Fruit fly (Drosophila melanogaster) whole organism, embryonic: ENCODE measurements around the gene CG15922.
A peak's percentile ranks its signal among the peaks of the same experiment; 100 is the strongest.

Experiments
- Awh ChIP-seq: fragments of 200-800 bp; sonication (Bioruptor generic); IDR thresholded peaks from 2 replicates; pipeline ENCODE4, ENCODE4 v1.3.6; 2022; ENCODE audit warnings: missing biosample characterization, missing genetic modification characterization
- BtbVII ChIP-seq: fragments of 200-800 bp; sonication (Bioruptor generic); optimal IDR thresholded peaks from 3 replicates; lab custom pipeline; 2017; ENCODE audit warnings: missing biosample characterization, mild to moderate bottlenecking, missing genetic modification characterization
- CG12071 ChIP-seq: fragments of 200-800 bp; sonication (Bioruptor generic); optimal IDR thresholded peaks from 3 replicates; lab custom pipeline; 2018; ENCODE audit warnings: missing biosample characterization, mild to moderate bottlenecking, missing genetic modification characterization
- CG13287 ChIP-seq: fragments of 200-800 bp; sonication (Bioruptor generic); IDR thresholded peaks from 2 replicates; pipeline ENCODE4 v1.3.6; 2022; ENCODE audit warnings: missing biosample characterization, missing genetic modification characterization; ENCODE audit not compliant: partially characterized antibody
- CG14441 ChIP-seq: fragments of 200-800 bp; sonication (Bioruptor generic); IDR thresholded peaks from 2 replicates; pipeline ENCODE4 v1.3.6; 2022; ENCODE audit warnings: missing biosample characterization, missing genetic modification characterization
- CG14710 ChIP-seq: fragments of 200-800 bp; sonication (Bioruptor generic); optimal IDR thresholded peaks from 3 replicates; lab custom pipeline; 2019; ENCODE audit warnings: missing biosample characterization, mild to moderate bottlenecking, missing genetic modification characterization, moderate library complexity
- CG1529 ChIP-seq: fragments of 200-800 bp; sonication (Bioruptor generic); optimal IDR thresholded peaks from 3 replicates; lab custom pipeline; 2018; ENCODE audit warnings: missing biosample characterization, missing genetic modification characterization
- CG15479 ChIP-seq: fragments of 200-800 bp; sonication (Bioruptor generic); optimal IDR thresholded peaks from 3 replicates; lab custom pipeline; 2019; ENCODE audit warnings: missing biosample characterization, mild to moderate bottlenecking, missing genetic modification characterization, moderate library complexity
- CG1603 ChIP-seq: fragments of 200-800 bp; sonication (Bioruptor generic); optimal IDR thresholded peaks from 2 replicates; lab custom pipeline; 2019; ENCODE audit warnings: missing biosample characterization, mild to moderate bottlenecking, missing genetic modification characterization, moderate library complexity
- CG16813 ChIP-seq: fragments of 200-800 bp; sonication (Bioruptor generic); IDR thresholded peaks from 3 replicates; pipeline ENCODE4 v1.3.6; 2022; ENCODE audit warnings: missing biosample characterization, missing genetic modification characterization; ENCODE audit not compliant: partially characterized antibody
- CG17829 ChIP-seq: fragments of 200-800 bp; optimal IDR thresholded peaks from 2 replicates; lab custom pipeline; 2019; ENCODE audit warnings: missing biosample characterization, mild to moderate bottlenecking, missing genetic modification characterization, moderate library complexity
- CG3847 ChIP-seq: fragments of 200-800 bp; sonication (Bioruptor generic); IDR thresholded peaks from 2 replicates; pipeline ENCODE4 v1.3.6; 2022; ENCODE audit warnings: missing biosample characterization, missing genetic modification characterization
- CG4328 ChIP-seq: fragments of 200-800 bp; sonication (Bioruptor generic); optimal IDR thresholded peaks from 3 replicates; lab custom pipeline; 2017; ENCODE audit warnings: missing biosample characterization, missing genetic modification reagents, missing genetic modification characterization
- CG6689 ChIP-seq: fragments of 200-800 bp; sonication (Bioruptor generic); IDR thresholded peaks from 2 replicates; pipeline ENCODE4 v1.3.6; 2022; ENCODE audit warnings: missing biosample characterization, missing genetic modification characterization
- CG6813 ChIP-seq: fragments of 200-800 bp; sonication (Bioruptor generic); optimal IDR thresholded peaks from 2 replicates; lab custom pipeline; 2017; ENCODE audit warnings: missing biosample characterization, missing genetic modification characterization, mild to moderate bottlenecking, moderate library complexity, missing genetic modification reagents
- CG9437 ChIP-seq: fragments of 200-800 bp; sonication (Bioruptor generic); optimal IDR thresholded peaks from 2 replicates; lab custom pipeline; 2018; ENCODE audit warnings: missing biosample characterization, mild to moderate bottlenecking, missing genetic modification characterization
- CG9797 ChIP-seq: fragments of 200-800 bp; sonication (Bioruptor generic); optimal IDR thresholded peaks from 3 replicates; lab custom pipeline; 2018; ENCODE audit warnings: missing biosample characterization, mild to moderate bottlenecking, missing genetic modification characterization
- Doc3 ChIP-seq: fragments of 200-800 bp; sonication (Bioruptor generic); IDR thresholded peaks from 3 replicates; pipeline ENCODE4 v1.3.6; 2022; ENCODE audit warnings: missing biosample characterization, missing genetic modification characterization; ENCODE audit not compliant: partially characterized antibody
- Dp ChIP-seq: fragments of 200-800 bp; sonication (Bioruptor generic); optimal IDR thresholded peaks from 2 replicates; lab custom pipeline; 2018; ENCODE audit warnings: missing biosample characterization, mild to moderate bottlenecking, missing genetic modification characterization, moderate library complexity
- Dref ChIP-seq: fragments of 200-800 bp; sonication (Bioruptor generic); IDR thresholded peaks from 2 replicates; pipeline ENCODE4 v1.3.6; 2022; ENCODE audit warnings: missing biosample characterization, missing genetic modification characterization
- E2f2 ChIP-seq: fragments of 200-800 bp; sonication (Bioruptor generic); IDR thresholded peaks from 2 replicates; pipeline ENCODE4 v1.3.6; 2022; ENCODE audit warnings: missing biosample characterization, missing genetic modification characterization
- Ets65A ChIP-seq: fragments of 200-800 bp; sonication (Bioruptor generic); peaks from one replicate; lab custom pipeline; 2016; ENCODE audit warnings: missing biosample characterization, missing genetic modification characterization
- Lhr ChIP-seq: fragments of 200-800 bp; sonication (Bioruptor generic); optimal IDR thresholded peaks from 3 replicates; lab custom pipeline; 2017; ENCODE audit warnings: mild to moderate bottlenecking, missing biosample characterization, missing genetic modification reagents, missing genetic modification characterization
- MBD-R2 ChIP-seq: fragments of 200-800 bp; sonication (Bioruptor generic); IDR thresholded peaks from 2 replicates; pipeline ENCODE4 v1.3.6; 2022; ENCODE audit warnings: missing biosample characterization, missing genetic modification characterization
- MESR4 ChIP-seq: fragments of 200-800 bp; sonication (Bioruptor generic); optimal IDR thresholded peaks from 2 replicates; lab custom pipeline; 2018; ENCODE audit warnings: missing biosample characterization, mild to moderate bottlenecking, missing genetic modification characterization, moderate library complexity
- Max ChIP-seq: fragments of 200-800 bp; sonication (Bioruptor generic); optimal IDR thresholded peaks from 2 replicates; lab custom pipeline; 2016; ENCODE audit warnings: missing biosample characterization, mild to moderate bottlenecking, missing genetic modification characterization
- Pdp1 ChIP-seq, 2 experiments: fragments of 200-800 bp; sonication (Bioruptor generic); optimal IDR thresholded peaks; 3 replicates each; lab custom pipeline; 2016; ENCODE audit warnings: missing biosample characterization in 2 of 2, missing genetic modification characterization in 2 of 2, mild to moderate bottlenecking in 1 of 2, moderate library complexity in 1 of 2
- Sin3A ChIP-seq: fragments of >200 bp; optimal IDR thresholded peaks from 2 replicates; lab custom pipeline; 2018
- Sry-δ ChIP-seq: fragments of 200-800 bp; sonication (Bioruptor generic); optimal IDR thresholded peaks from 2 replicates; lab custom pipeline; 2016; ENCODE audit warnings: missing biosample characterization, missing genetic modification characterization
- Stat92E ChIP-seq, 3 experiments: fragments of >200 bp in 2 of 3; fragments of 200-800 bp in 1 of 3; sonication (Bioruptor generic) in 1 of 3; optimal IDR thresholded peaks; 2 replicates each; lab custom pipeline; 2017 to 2019; ENCODE audit warnings: missing biosample characterization in 3 of 3, missing genetic modification characterization in 3 of 3, mild to moderate bottlenecking in 1 of 3, moderate library complexity in 1 of 3
- YL-1 ChIP-seq: fragments of 200-800 bp; sonication (Bioruptor generic); optimal IDR thresholded peaks from 3 replicates; lab custom pipeline; 2017; ENCODE audit warnings: missing biosample characterization, mild to moderate bottlenecking, missing genetic modification characterization
- amos ChIP-seq: fragments of 200-800 bp; sonication (Bioruptor generic); IDR thresholded peaks from 2 replicates; pipeline ENCODE4 v1.3.6; 2022; ENCODE audit warnings: missing biosample characterization, missing genetic modification characterization; ENCODE audit not compliant: partially characterized antibody
- bigmax ChIP-seq: fragments of 200-800 bp; sonication (Bioruptor generic); optimal IDR thresholded peaks from 2 replicates; lab custom pipeline; 2018; ENCODE audit warnings: missing biosample characterization, mild to moderate bottlenecking, missing genetic modification characterization
- cg ChIP-seq: fragments of 200-800 bp; sonication (Bioruptor generic); optimal IDR thresholded peaks from 3 replicates; lab custom pipeline; 2019; ENCODE audit warnings: missing biosample characterization, mild to moderate bottlenecking, missing genetic modification characterization, moderate library complexity
- ci ChIP-seq: fragments of 200-800 bp; sonication (Bioruptor generic); IDR thresholded peaks from 3 replicates; pipeline ENCODE4 v1.3.6; 2022; ENCODE audit warnings: missing biosample characterization, missing genetic modification characterization
- dysf ChIP-seq: fragments of 200-800 bp; sonication (Bioruptor generic); IDR thresholded peaks from 3 replicates; pipeline ENCODE4 v1.3.6; 2022; ENCODE audit warnings: missing biosample characterization, missing genetic modification characterization
- ftz-f1 ChIP-seq: fragments of 200-800 bp; sonication (Bioruptor generic); optimal IDR thresholded peaks from 2 replicates; lab custom pipeline; 2016; ENCODE audit warnings: missing biosample characterization, missing genetic modification characterization
- gfzf ChIP-seq: fragments of 200-800 bp; sonication (Bioruptor generic); optimal IDR thresholded peaks from 2 replicates; lab custom pipeline; 2016; ENCODE audit warnings: missing biosample characterization, mild to moderate bottlenecking, missing genetic modification characterization, moderate library complexity
- jumu ChIP-seq: fragments of 200-800 bp; sonication (Bioruptor generic); optimal IDR thresholded peaks from 3 replicates; lab custom pipeline; 2016; ENCODE audit warnings: missing biosample characterization, missing genetic modification characterization
- lilli ChIP-seq: fragments of 200-800 bp; sonication (Bioruptor generic); optimal IDR thresholded peaks from 3 replicates; lab custom pipeline; 2016; ENCODE audit warnings: missing biosample characterization, missing genetic modification characterization
- phol ChIP-seq: fragments of 200-800 bp; sonication (Bioruptor generic); optimal IDR thresholded peaks from 3 replicates; lab custom pipeline; 2018; ENCODE audit warnings: missing biosample characterization, mild to moderate bottlenecking, missing genetic modification characterization, moderate library complexity
- salm ChIP-seq: fragments of 200-800 bp; sonication (Bioruptor generic); optimal IDR thresholded peaks from 2 replicates; lab custom pipeline; 2018; ENCODE audit warnings: missing biosample characterization, mild to moderate bottlenecking, missing genetic modification characterization
- scrt ChIP-seq: fragments of 200-800 bp; sonication (Bioruptor generic); optimal IDR thresholded peaks from 2 replicates; lab custom pipeline; 2018; ENCODE audit warnings: missing biosample characterization, mild to moderate bottlenecking, missing genetic modification characterization, moderate library complexity
- sens ChIP-seq: fragments of 200-800 bp; sonication (Bioruptor generic); peaks from one replicate; lab custom pipeline; 2016; ENCODE audit warnings: missing biosample characterization, missing genetic modification characterization
- sim ChIP-seq: fragments of 200-800 bp; sonication (Bioruptor generic); IDR thresholded peaks from 2 replicates; pipeline ENCODE4 v1.3.6; 2022; ENCODE audit warnings: missing biosample characterization, missing genetic modification characterization
- stwl ChIP-seq: fragments of 200-800 bp; sonication (Bioruptor generic); optimal IDR thresholded peaks from 3 replicates; lab custom pipeline; 2018; ENCODE audit warnings: missing biosample characterization, mild to moderate bottlenecking, missing genetic modification characterization, moderate library complexity
- trem ChIP-seq: fragments of 200-800 bp; optimal IDR thresholded peaks from 3 replicates; lab custom pipeline; 2019; ENCODE audit warnings: missing biosample characterization, mild to moderate bottlenecking, missing genetic modification characterization, moderate library complexity
- zen2 ChIP-seq: fragments of 200-800 bp; sonication (Bioruptor generic); IDR thresholded peaks from 3 replicates; pipeline ENCODE4 v1.3.6; 2022; ENCODE audit warnings: missing biosample characterization, missing genetic modification characterization; ENCODE audit not compliant: partially characterized antibody

CG15922 gene

dm6 chr3R:20579816-20580215 lies 19.7 kb upstream of the CG15922 start, which contains the start of the genes EloB and Srp14 (continued):
- TF ChIP-seq CG15479 (peak; percentile 2), jumu (GFP tag; lab: Kevin White, UChicago) (peak; percentile 66), dysf (peak; percentile 72; the same call in 2 of the 3 replicates), CG1529 (GFP tag; lab: Kevin White, UChicago) (peak; percentile 53), sim (GFP tag; lab: Robert Waterston, UW) (no peak)

- TF ChIP-seq ci (GFP tag; lab: Robert Waterston, UW) (0 out of 3 replicates have a peak, but pooled peaks have one; percentile 9), trem (tag; lab: Kevin White, UChicago) (peak; percentile 55), Dp (GFP tag; lab: Kevin White, UChicago) (peak; percentile 38), Dref (peak; percentile 75), BtbVII (GFP tag; lab: Kevin White, UChicago) (no peak), CG6813 (peak; percentile 2), salm (tag; lab: Kevin White, UChicago) (no peak), lilli (no peak), cg (GFP tag; lab: Kevin White, UChicago) (no peak), Sry-δ (GFP tag; lab: Kevin White, UChicago) (peak; percentile 83), CG12071 (no peak), CG3847 (GFP tag; lab: Robert Waterston, UW) (peak; percentile 37; the same call in 1 of the 2 replicates), CG14441 (GFP tag; lab: Robert Waterston, UW) (no peak), CG9437 (GFP tag; lab: Kevin White, UChicago) (peak; percentile 56), MESR4 (peak; percentile 83), zen2 (GFP tag; lab: Robert Waterston, UW) (peak; percentile 33; the same call in 1 of the 3 replicates), YL-1 (GFP tag; lab: Kevin White, UChicago) (peak; percentile 84), MBD-R2 (GFP tag; lab: Robert Waterston, UW) (peak; percentile 93), stwl (tag; lab: Kevin White, UChicago) (peak; percentile 55), scrt (GFP tag; lab: Kevin White, UChicago) (peak; percentile 85), CG6689 (GFP tag; lab: Robert Waterston, UW) (no peak), CG13287 (GFP tag; lab: Robert Waterston, UW) (peak; percentile 58), Lhr (GFP tag; lab: Kevin White, UChicago) (peak; percentile 13), E2f2 (peak; percentile 56; the same call in 1 of the 2 replicates), Awh (no peak), Max (GFP tag; lab: Kevin White, UChicago) (peak; percentile 43), Doc3 (GFP tag; lab: Robert Waterston, UW) (peak; percentile 23; the same call in 1 of the 3 replicates), amos (peak; percentile 45; the same call in 1 of the 2 replicates), bigmax (GFP tag; lab: Kevin White, UChicago) (peak; percentile 96), CG4328 (GFP tag; lab: Kevin White, UChicago) (no peak), CG17829 (tag; lab: Kevin White, UChicago) (peak; percentile 26), CG1603 (peak; percentile 50), CG16813 (GFP tag; lab: Robert Waterston, UW) (peak; percentile 55; the same call in 2 of the 3 replicates), Sin3A (lab: Kevin White, UChicago) (peak; percentile 31), gfzf (GFP tag; lab: Kevin White, UChicago) (peak; percentile 2), Pdp1 (GFP tag; optimal IDR thresholded peaks at IDR 0.05; lab: Kevin White, UChicago) (peak in 1 of 2 experiments; percentile 91), Stat92E (GFP tag; optimal IDR thresholded peaks at IDR 0.05; lab: Kevin White, UChicago) (peak in 1 of 3 experiments; percentile 49), phol (peak; percentile 49), sens (GFP tag; lab: Kevin White, UChicago) (peak; percentile 83), CG9797 (peak; percentile 32), CG14710 (tag; lab: Kevin White, UChicago) (peak; percentile 21), ftz-f1 (GFP tag; lab: Kevin White, UChicago) (peak; percentile 71), Ets65A (GFP tag; lab: Kevin White, UChicago) (no peak)
Measured at dm6 chr3R:20576789-20577188, 16.7 kb upstream of the CG15922 start, which contains the start of the genes TFAM and CG5412. Gene TFAM, minus strand, starts transcription at chr3R:20577010. Gene CG5412, plus strand, starts transcription at chr3R:20577053.
